Worm (Caenorhabditis elegans) whole organism, late embryonic: ENCODE measurements around the gene Y67D8C.22.

Source experiments
- ama-1 ChIP-seq: fragments of 150-350 bp; optimal IDR thresholded peaks from 2 replicates; lab custom pipeline; 2014
- ceh-14 ChIP-seq: sonication (generic microtip); optimal IDR thresholded peaks from 2 replicates; lab custom pipeline; 2016; ENCODE audit warnings: missing genotype, missing genetic modification characterization, missing compliant biosample characterization
- ceh-24 ChIP-seq: sonication (generic microtip); optimal IDR thresholded peaks from 2 replicates; lab custom pipeline; 2016; ENCODE audit warnings: mild to moderate bottlenecking, missing genetic modification characterization, missing compliant biosample characterization
- ceh-9 ChIP-seq: sonication (generic microtip); optimal IDR thresholded peaks from 2 replicates; lab custom pipeline; 2016; ENCODE audit warnings: mild to moderate bottlenecking, missing genetic modification characterization, inconsistent platforms, missing compliant biosample characterization
- dmd-4 ChIP-seq: sonication (generic microtip); optimal IDR thresholded peaks from 2 replicates; lab custom pipeline; 2016; ENCODE audit warnings: borderline replicate concordance, missing genetic modification characterization, missing compliant biosample characterization
- hlh-30 ChIP-seq: sonication (generic microtip); optimal IDR thresholded peaks from 2 replicates; lab custom pipeline; 2017; ENCODE audit warnings: antibody characterized with exemption, missing genetic modification characterization, missing compliant biosample characterization; ENCODE audit not compliant: insufficient read depth
- hlh-6 ChIP-seq: sonication (generic microtip); optimal IDR thresholded peaks from 2 replicates; lab custom pipeline; 2016; ENCODE audit warnings: missing genotype, missing genetic modification characterization, missing compliant biosample characterization
- hlh-8 ChIP-seq: sonication (generic microtip); optimal IDR thresholded peaks from 2 replicates; lab custom pipeline; 2016; ENCODE audit warnings: missing genotype, missing genetic modification characterization, missing compliant biosample characterization
- nfya-1 ChIP-seq: sonication (generic microtip); optimal IDR thresholded peaks from 2 replicates; lab custom pipeline; 2017; ENCODE audit warnings: missing genetic modification characterization, mild to moderate bottlenecking, missing compliant biosample characterization, antibody characterized with exemption, moderate library complexity
- npax-4 ChIP-seq: sonication (generic microtip); optimal IDR thresholded peaks from 2 replicates; lab custom pipeline; 2016; ENCODE audit warnings: missing genetic modification characterization, missing compliant biosample characterization
- pag-3 ChIP-seq: sonication (generic microtip); optimal IDR thresholded peaks from 2 replicates; lab custom pipeline; 2016; ENCODE audit warnings: missing compliant biosample characterization, missing genetic modification characterization, borderline replicate concordance
- pqm-1 ChIP-seq: sonication (generic microtip); optimal IDR thresholded peaks from 2 replicates; lab custom pipeline; 2016; ENCODE audit warnings: missing genetic modification characterization, missing compliant biosample characterization
- sox-2 ChIP-seq: fragments of 200-800 bp; sonication (Bioruptor generic); IDR thresholded peaks from 2 replicates; pipeline ENCODE4 v1.3.6; 2022; ENCODE audit warnings: missing genetic modification reagents, missing genetic modification characterization, missing compliant biosample characterization
- sox-4 ChIP-seq: sonication (generic microtip); optimal IDR thresholded peaks from 2 replicates; lab custom pipeline; 2017; ENCODE audit warnings: mild to moderate bottlenecking, missing genetic modification characterization, inconsistent platforms, missing compliant biosample characterization

- TF ChIP-seq npax-4 (tag; lab: Kevin White, UChicago) (no peak), dmd-4 (tag; lab: Kevin White, UChicago) (no peak), pag-3 (tag; lab: Kevin White, UChicago) (no peak), pqm-1 (tag; lab: Kevin White, UChicago) (no peak), ceh-24 (no peak), ama-1 (lab: Kevin White, UChicago) (no peak), nfya-1 (tag; lab: Kevin White, UChicago) (no peak), sox-4 (tag; lab: Kevin White, UChicago) (no peak), ceh-14 (tag; lab: Kevin White, UChicago) (no peak), hlh-8 (tag; lab: Kevin White, UChicago) (no peak), hlh-6 (tag; lab: Kevin White, UChicago) (no peak), ceh-9 (no peak), hlh-30 (tag; lab: Kevin White, UChicago) (no peak), sox-2 (no peak)
These were observed 50.1 kb downstream of the Y67D8C.22 start for ce11 chrIV:3025874-3026609.
